Worm (Caenorhabditis elegans): ENCODE data around the gene F31F4.1.
A peak's percentile ranks its signal among the peaks of the same experiment; 100 is the strongest.

Gene F31F4.1

ce11 chrV:683858-684257 lies at the start of gene F31F4.1:
Gene F31F4.1, plus strand, starts transcription at chrV:684060.
- TF ChIP-seq ceh-28 (tag; optimal IDR thresholded peaks at IDR 0.05) (no peak), pqm-1 (tag; optimal IDR thresholded peaks at IDR 0.05) (peak; percentile 44), eor-1 (tag; optimal IDR thresholded peaks at IDR 0.05) (no peak), elt-2 (tag; optimal IDR thresholded peaks at IDR 0.05) (peak; percentile 66), ztf-11 (tag; optimal IDR thresholded peaks at IDR 0.05) (no peak)

DNA sequence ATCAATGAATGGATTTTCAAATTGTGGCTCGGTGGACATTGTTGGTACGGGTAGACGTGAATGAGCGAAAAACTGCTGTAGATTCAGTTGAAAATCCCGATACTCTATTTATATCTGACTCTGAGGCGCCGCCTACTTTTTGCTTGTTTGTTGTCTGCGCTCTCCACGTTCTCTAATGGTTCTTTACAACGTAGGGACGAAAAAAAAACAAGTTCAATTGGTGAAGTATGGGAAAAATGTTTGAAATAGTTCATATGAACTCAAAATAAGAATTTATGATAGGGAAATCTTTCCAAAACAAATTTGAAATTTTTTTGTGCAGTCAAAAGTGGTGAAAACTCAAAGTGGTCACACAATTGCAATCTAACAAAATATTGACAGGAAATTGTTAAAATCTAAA lies 49.0 kb upstream of the F31F4.1 start, which contains the start of gene F48G7.10:
TSS of gene F48G7.10 (minus strand) at position 101 of the 400 bp plus-strand sequence.
- TF ChIP-seq elt-3 (tag; optimal IDR thresholded peaks at IDR 0.05) (no peak), fkh-2 (tag; optimal IDR thresholded peaks at IDR 0.05) (no peak), tbx-2 (tag; optimal IDR thresholded peaks at IDR 0.05) (no peak), elt-1 (tag; optimal IDR thresholded peaks at IDR 0.05) (no peak), pha-4 (tag; optimal IDR thresholded peaks at IDR 0.05) (no peak), mml-1 (tag; optimal IDR thresholded peaks at IDR 0.05) (no peak), unc-62 (GFP tag; optimal IDR thresholded peaks at IDR 0.05) (no peak), nfya-1 (tag; optimal IDR thresholded peaks at IDR 0.05; ENCODE audit: insufficient read depth) (no peak), ceh-82 (tag; optimal IDR thresholded peaks at IDR 0.05) (no peak)

DNA sequence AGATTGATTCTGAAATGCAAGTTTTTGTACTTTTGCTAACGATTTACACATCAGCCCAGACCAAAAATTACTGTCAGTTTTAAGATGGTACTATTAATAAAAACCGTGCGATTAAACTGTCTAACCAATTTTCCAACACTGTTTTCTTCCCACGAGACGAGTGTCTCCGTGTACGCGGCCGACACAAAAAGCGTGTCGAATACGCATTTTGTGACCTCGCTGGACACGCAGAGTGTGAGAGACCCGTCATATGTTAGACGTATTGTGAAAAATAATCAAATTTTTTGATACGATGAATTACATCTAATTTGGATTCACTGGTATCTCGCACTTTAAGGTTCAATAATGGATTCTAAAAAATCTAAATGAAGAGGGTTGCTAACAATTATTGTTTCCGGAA lies 48.2 kb upstream of the F31F4.1 start:
- TF ChIP-seq R02D3.7 (tag; optimal IDR thresholded peaks at IDR 0.05) (no peak), egl-27 (tag; optimal IDR thresholded peaks at IDR 0.05) (no peak), nhr-25 (tag; optimal IDR thresholded peaks at IDR 0.05) (peak; percentile 35), lin-15B (tag; optimal IDR thresholded peaks at IDR 0.05) (no peak), ceh-28 (tag; optimal IDR thresholded peaks at IDR 0.05) (no peak), nhr-23 (tag; optimal IDR thresholded peaks at IDR 0.05) (peak; percentile 40), unc-39 (tag; optimal IDR thresholded peaks at IDR 0.05) (no peak), ceh-82 (tag; optimal IDR thresholded peaks at IDR 0.05) (no peak), nhr-43 (tag; optimal IDR thresholded peaks at IDR 0.05; ENCODE audit: poor library complexity, severe bottlenecking) (no peak), snpc-4 (tag; optimal IDR thresholded peaks at IDR 0.05) (peak; percentile 89), pha-4 (tag; optimal IDR thresholded peaks at IDR 0.05) (peak; percentile 52), pqm-1 (tag; optimal IDR thresholded peaks at IDR 0.05) (peak; percentile 51), jun-1 (tag; optimal IDR thresholded peaks at IDR 0.05) (no peak), tbx-2 (tag; optimal IDR thresholded peaks at IDR 0.05) (no peak), aly-2 (tag; optimal IDR thresholded peaks at IDR 0.05) (no peak), zag-1 (tag; optimal IDR thresholded peaks at IDR 0.05) (no peak), nhr-28 (tag; optimal IDR thresholded peaks at IDR 0.05) (no peak), ceh-16 (tag; optimal IDR thresholded peaks at IDR 0.05) (no peak), ZK546.5 (tag; optimal IDR thresholded peaks at IDR 0.05) (no peak), nhr-77 (tag; optimal IDR thresholded peaks at IDR 0.05) (no peak), eor-1 (tag; optimal IDR thresholded peaks at IDR 0.05) (no peak), elt-3 (tag; optimal IDR thresholded peaks at IDR 0.05) (no peak), unc-62 (GFP tag; optimal IDR thresholded peaks at IDR 0.05) (no peak), elt-2 (tag; optimal IDR thresholded peaks at IDR 0.05) (peak; percentile 51)

DNA sequence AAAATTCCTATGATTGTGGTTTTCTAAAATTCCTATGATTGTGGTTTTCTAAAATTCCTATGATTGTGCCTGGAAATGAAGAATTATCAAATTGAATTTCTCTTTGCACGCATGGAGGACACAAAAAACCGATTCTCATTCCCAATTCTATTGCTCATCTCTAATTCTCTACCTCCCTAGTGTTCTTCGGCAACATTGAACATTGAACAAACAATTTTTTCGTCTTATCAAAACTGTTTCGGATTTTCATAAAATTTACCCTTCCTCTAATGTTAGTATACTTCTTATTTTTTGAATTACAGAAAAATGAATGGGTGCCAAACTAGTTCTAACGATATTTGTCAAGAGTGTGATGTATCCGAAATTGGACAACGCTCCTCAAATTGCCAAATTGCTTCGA lies 47.6 kb upstream of the F31F4.1 start, which contains the start of gene pals-31:
TSS of gene pals-31 (plus strand) at position 301 of the 400 bp plus-strand sequence.
- TF ChIP-seq nhr-67 (tag; optimal IDR thresholded peaks at IDR 0.05) (no peak), fkh-2 (tag; optimal IDR thresholded peaks at IDR 0.05) (no peak), lin-15B (tag; optimal IDR thresholded peaks at IDR 0.05) (no peak), elt-2 (tag; optimal IDR thresholded peaks at IDR 0.05) (no peak), aly-2 (tag; optimal IDR thresholded peaks at IDR 0.05) (no peak), nhr-23 (tag; optimal IDR thresholded peaks at IDR 0.05) (no peak), ztf-4 (tag; optimal IDR thresholded peaks at IDR 0.05) (no peak), ceh-28 (tag; optimal IDR thresholded peaks at IDR 0.05) (no peak)

DNA sequence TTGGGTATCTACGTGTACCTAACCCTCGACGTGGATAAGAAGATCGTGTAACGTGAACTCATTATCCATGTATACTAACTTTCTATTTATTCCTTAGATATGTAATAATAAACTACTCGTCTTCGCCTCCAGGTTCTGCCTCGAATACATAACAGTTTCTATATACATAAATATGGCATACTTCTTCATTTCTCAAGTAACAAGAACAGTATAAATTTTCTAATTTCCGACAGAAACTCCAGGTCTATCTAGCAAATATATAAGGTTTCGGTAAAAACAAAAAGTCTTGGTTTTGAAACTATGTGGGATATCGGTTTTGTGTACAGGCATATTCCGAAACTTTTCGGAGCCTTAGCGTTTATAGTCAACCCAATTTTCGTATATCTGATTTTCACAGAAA lies 45.5 kb upstream of the F31F4.1 start, which contains the start of gene srj-37:
TSS of gene srj-37 (plus strand) at position 301 of the 400 bp plus-strand sequence.
- TF ChIP-seq R02D3.7 (tag; optimal IDR thresholded peaks at IDR 0.05) (no peak), ceh-16 (tag; optimal IDR thresholded peaks at IDR 0.05) (no peak), hmg-11 (tag; optimal IDR thresholded peaks at IDR 0.05) (no peak), elt-2 (tag; optimal IDR thresholded peaks at IDR 0.05) (no peak), nhr-43 (tag; optimal IDR thresholded peaks at IDR 0.05; ENCODE audit: poor library complexity, severe bottlenecking) (no peak), nfya-1 (tag; optimal IDR thresholded peaks at IDR 0.05; ENCODE audit: insufficient read depth) (no peak)
